Fruit fly (Drosophila melanogaster) whole organism: ENCODE results near the gene LSm-4.

Experiments used
- CG8478 ChIP-seq: fragments of >200 bp; optimal IDR thresholded peaks from 2 replicates; lab custom pipeline; 2018; ENCODE audit warnings: inconsistent platforms
- Dll ChIP-seq: fragments of >200 bp; optimal IDR thresholded peaks from 2 replicates; lab custom pipeline; 2017
- psq ChIP-seq: fragments of >200 bp; optimal IDR thresholded peaks from 2 replicates; lab custom pipeline; 2017
- usp ChIP-seq: fragments of >200 bp; optimal IDR thresholded peaks from 2 replicates; lab custom pipeline; 2017; ENCODE audit warnings: missing biosample characterization, missing genetic modification characterization, mixed read lengths

DNA sequence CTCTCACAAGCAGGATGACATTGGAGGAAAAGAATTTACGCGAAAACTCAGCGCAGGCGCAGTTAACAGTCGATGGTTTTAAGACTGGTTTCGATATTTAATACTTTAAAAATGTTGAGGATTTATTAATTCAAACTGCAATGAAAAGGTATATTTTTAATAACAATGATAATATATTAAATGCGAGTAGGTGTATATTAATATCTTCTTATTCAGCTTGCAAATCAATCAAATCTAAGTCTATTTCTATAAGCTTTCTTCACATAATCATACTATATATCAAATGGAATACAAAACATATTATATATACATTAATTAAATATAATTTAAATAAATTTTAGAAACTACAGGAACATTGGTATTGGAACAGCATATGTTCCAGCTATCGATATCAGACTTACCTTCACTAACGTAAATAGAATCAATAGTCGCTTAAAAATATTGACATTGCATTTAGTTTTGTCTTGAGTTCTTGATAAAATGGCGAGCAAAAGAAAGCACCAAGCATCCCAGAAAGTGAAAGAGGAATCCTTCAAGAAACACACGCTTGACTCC is 30.7 kb upstream of the LSm-4 start, which contains the start of the genes TBC1D16 and holn1:
- TF ChIP-seq psq (lab: Kevin White, UChicago) (no peak), CG8478 (no peak), usp (GFP tag; lab: Kevin White, UChicago) (no peak), Dll (lab: Kevin White, UChicago) (no peak)
